Fruit fly (Drosophila melanogaster) whole organism, prepupa: ENCODE data around the gene Ccdc39.
A peak's percentile ranks its signal among the peaks of the same experiment; 100 is the strongest.

Experiments used
- Blimp-1 ChIP-seq: fragments of 200-800 bp; sonication (Bioruptor generic); optimal IDR thresholded peaks from 3 replicates; lab custom pipeline; 2017; ENCODE audit warnings: missing biosample characterization, missing genetic modification characterization, mild to moderate bottlenecking, moderate library complexity, missing genetic modification reagents
- CG11294 ChIP-seq: fragments of 200-800 bp; sonication (Bioruptor generic); IDR thresholded peaks from 2 replicates; pipeline ENCODE4 v1.3.6; 2022; ENCODE audit warnings: missing biosample characterization, missing genetic modification characterization
- CG16779 ChIP-seq: fragments of 200-800 bp; sonication (Bioruptor generic); optimal IDR thresholded peaks from 3 replicates; lab custom pipeline; 2017; ENCODE audit warnings: missing biosample characterization, mild to moderate bottlenecking, missing genetic modification characterization
- CG6854 ChIP-seq: fragments of 200-800 bp; sonication (Bioruptor generic); optimal IDR thresholded peaks from 2 replicates; lab custom pipeline; 2017; ENCODE audit warnings: missing biosample characterization, mild to moderate bottlenecking, missing genetic modification characterization
- Gug ChIP-seq: fragments of 200-800 bp; sonication (Bioruptor generic); IDR thresholded peaks from 2 replicates; pipeline ENCODE4 v1.3.6; 2022; ENCODE audit warnings: missing biosample characterization, missing genetic modification characterization
- cyc ChIP-seq: fragments of 200-800 bp; sonication (Bioruptor generic); optimal IDR thresholded peaks from 3 replicates; lab custom pipeline; 2016; ENCODE audit warnings: missing biosample characterization, missing genetic modification characterization
- fd85E ChIP-seq: fragments of 200-800 bp; sonication (Bioruptor generic); optimal IDR thresholded peaks from 3 replicates; lab custom pipeline; 2016; ENCODE audit warnings: missing biosample characterization, missing genetic modification characterization
- lz ChIP-seq: fragments of 200-800 bp; sonication (Bioruptor generic); optimal IDR thresholded peaks from 3 replicates; lab custom pipeline; 2016; ENCODE audit warnings: missing biosample characterization, missing genetic modification characterization
- net ChIP-seq: fragments of 200-800 bp; sonication (Bioruptor generic); optimal IDR thresholded peaks from 3 replicates; lab custom pipeline; 2016; ENCODE audit warnings: missing biosample characterization, missing genetic modification characterization
- pdm3 ChIP-seq: fragments of 200-800 bp; sonication (Bioruptor generic); optimal IDR thresholded peaks from 3 replicates; lab custom pipeline; 2016; ENCODE audit warnings: missing biosample characterization, missing genetic modification characterization

DNA sequence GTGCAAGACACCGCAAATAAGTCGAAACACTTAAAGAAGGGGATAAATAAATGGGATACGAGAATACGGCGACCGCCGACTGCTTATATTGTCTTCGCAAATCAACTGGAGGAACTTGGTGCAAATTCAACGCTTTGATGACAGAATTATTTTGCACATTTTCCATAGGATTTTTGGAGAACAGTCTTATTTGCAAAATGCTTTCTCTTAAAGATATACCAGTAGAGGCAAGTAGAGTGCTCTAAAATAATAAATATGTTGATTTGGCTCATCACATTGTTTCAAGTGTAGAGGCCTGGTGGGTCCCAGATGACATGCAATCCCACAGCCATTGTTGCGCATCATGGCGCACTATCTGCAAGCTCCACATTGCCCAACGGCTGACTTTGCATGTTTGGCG lies 37.2 kb downstream of the Ccdc39 start:
- TF ChIP-seq CG11294 (GFP tag; lab: Robert Waterston, UW), result no peak
- no peak for TF ChIP-seq pdm3 (GFP tag; lab: Kevin White, UChicago)
- no peak for TF ChIP-seq fd85E (GFP tag; lab: Kevin White, UChicago)
- TF ChIP-seq CG16779 (tag; lab: Kevin White, UChicago), result no peak
- no peak for TF ChIP-seq lz
- TF ChIP-seq net (GFP tag; lab: Kevin White, UChicago), result peak; percentile 21
- no peak for TF ChIP-seq CG6854 (GFP tag; lab: Kevin White, UChicago)
- no peak for TF ChIP-seq cyc
- TF ChIP-seq Gug (GFP tag; lab: Robert Waterston, UW), result 0 out of 2 replicates have a peak, but pooled peaks have one; percentile 29
- no peak for TF ChIP-seq Blimp-1 (GFP tag; lab: Kevin White, UChicago)
